Worm (Caenorhabditis elegans) whole organism, dauer: ENCODE data around the gene Y32H12A.8.

Experiments
- unc-62 ChIP-seq: sonication (generic microtip); optimal IDR thresholded peaks from 2 replicates; lab custom pipeline; 2017; ENCODE audit warnings: missing biosample characterization, missing genetic modification reagents, missing genetic modification characterization

The Y32H12A.8 gene

ce11 chrIII:5371226-5371926, 34.5 kb downstream of the Y32H12A.8 start, which contains the start of gene szy-2:
Gene szy-2, minus strand, starts transcription at chrIII:5371276.
- TF ChIP-seq unc-62 (GFP tag; lab: Kevin White, UChicago) = no peak

DNA sequence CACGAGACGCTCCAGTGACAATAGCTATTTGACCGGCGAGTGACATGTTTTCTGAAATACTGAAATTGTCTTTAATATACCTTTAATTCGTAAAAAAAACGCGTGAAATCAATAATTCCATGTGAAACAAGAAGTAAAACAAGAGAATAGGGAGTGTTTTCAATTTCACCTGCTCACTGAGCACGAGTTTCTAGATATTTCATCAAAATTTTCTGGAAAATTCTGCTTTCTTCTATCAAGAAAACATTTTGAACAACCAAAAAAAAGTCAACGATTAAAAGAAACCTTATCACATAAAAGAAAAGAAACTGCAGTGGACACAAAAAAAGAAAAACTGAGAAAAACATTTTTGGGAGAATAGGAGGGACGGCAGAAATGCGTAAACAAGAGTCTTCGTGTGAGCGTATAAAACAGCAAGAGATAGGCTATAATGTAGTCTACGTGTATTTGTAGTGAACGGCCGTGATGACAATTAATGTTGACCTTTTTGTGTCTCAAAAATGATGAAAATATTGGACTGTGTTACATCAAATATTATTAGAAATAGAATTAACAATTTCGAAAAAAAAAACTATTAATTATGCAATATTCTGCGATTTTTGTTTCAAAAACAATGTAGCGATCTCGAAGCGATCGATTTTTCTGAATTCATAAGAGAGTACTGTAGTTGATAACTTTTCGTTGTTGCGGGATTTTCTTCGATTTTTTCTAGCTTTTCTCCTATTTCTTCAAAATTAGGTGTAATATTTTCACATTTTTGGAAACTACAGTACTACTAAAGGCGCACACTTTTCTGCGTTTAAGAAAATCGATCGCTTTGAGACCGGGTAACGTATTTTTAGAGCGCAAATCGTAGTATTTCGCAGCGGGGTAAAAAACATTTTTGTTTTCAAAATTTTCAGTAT, 37.6 kb downstream of the Y32H12A.8 start, which contains the start of gene dhs-9:
Gene dhs-9, minus strand, starts transcription at position 51 of the 905 bp plus-strand sequence.
- TF ChIP-seq unc-62 (GFP tag; lab: Kevin White, UChicago) = no peak

ce11 chrIII:5361909-5362308, 43.9 kb downstream of the Y32H12A.8 start, which contains the start of gene Y32H12A.1:
Gene Y32H12A.1, plus strand, starts transcription at chrIII:5362209.
- TF ChIP-seq unc-62 (GFP tag; lab: Kevin White, UChicago) = no peak

- no peak for TF ChIP-seq unc-62 (GFP tag; lab: Kevin White, UChicago)
These were observed 56.6 kb downstream of the Y32H12A.8 start, which contains the start of gene thoc-5 for ce11 chrIII:5349250-5349649. Gene thoc-5, minus strand, starts transcription at chrIII:5349401.

DNA sequence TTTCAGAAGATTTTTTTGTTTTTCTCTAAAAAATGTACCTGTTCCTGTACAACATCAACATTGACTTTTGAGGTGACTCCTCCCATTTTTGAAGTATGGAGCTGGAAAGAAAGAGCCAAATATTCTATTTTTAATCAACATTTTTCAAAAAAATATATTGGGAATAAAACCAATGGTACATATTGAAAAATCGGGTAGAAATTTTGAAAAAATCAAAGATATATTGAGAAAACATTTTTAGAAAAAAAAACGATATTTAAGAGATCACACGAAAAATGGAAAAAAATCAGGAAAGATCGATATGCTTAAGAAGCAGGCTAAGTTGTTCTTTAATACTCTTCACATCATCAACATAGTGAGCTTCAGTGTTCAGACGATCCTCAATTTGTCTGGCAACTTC, 59.8 kb downstream of the Y32H12A.8 start, which contains the start of gene glrx-21:
Gene glrx-21, minus strand, starts transcription at position 101 of the 400 bp plus-strand sequence.
- TF ChIP-seq unc-62 (GFP tag; lab: Kevin White, UChicago) = no peak

ce11 chrIII:5344561-5344960, 61.3 kb downstream of the Y32H12A.8 start:
- TF ChIP-seq unc-62 (GFP tag; lab: Kevin White, UChicago) = no peak

ce11 chrIII:5343555-5343954, 62.3 kb downstream of the Y32H12A.8 start:
- no peak for TF ChIP-seq unc-62 (GFP tag; lab: Kevin White, UChicago)

DNA sequence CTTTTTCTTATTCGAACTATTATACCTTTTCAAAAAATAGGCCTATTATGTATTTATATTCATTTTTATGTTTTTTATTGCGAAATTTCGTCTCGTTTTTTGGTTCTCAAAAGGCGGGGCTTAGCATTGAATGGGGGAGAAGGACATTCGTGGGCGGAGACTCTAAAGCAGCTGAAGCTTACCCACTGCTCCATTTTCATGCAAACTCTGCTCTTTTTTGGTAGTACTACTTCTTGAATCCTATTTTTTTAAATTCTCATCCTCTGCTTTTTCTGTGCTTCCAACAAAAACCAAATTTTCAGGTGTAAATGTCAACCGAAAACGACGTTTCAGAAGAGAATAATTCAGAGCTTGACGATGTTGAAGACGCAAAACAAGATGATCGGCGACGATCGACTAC, 64.5 kb downstream of the Y32H12A.8 start, which contains the start of gene ZK121.2:
Gene ZK121.2, plus strand, starts transcription at position 301 of the 400 bp plus-strand sequence.
- no peak for TF ChIP-seq unc-62 (GFP tag; lab: Kevin White, UChicago)

- TF ChIP-seq unc-62 (GFP tag; lab: Kevin White, UChicago) = no peak
These were observed 65.3 kb downstream of the Y32H12A.8 start for ce11 chrIII:5340530-5340929.

DNA sequence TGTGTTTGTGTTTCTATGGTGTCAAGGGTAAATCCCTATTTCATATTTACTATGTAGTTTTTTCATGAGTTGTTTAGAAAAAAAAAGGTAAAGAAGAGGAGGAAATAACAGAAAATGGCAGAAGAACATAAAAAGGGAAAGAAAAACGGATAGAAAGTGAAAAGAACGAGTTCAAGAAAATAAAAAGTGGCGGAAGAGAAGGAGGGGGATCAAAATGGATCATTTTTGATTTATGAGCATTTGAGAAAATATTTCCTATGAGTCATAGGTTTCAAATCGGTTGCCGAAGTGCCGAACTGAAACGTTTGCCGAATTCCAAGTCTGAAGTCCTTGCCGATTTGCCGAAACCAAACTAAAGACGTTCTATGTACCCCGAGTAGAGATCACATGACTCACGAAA, 67.0 kb downstream of the Y32H12A.8 start:
- no peak for TF ChIP-seq unc-62 (GFP tag; lab: Kevin White, UChicago)
